Worm (Caenorhabditis elegans) whole organism, L4 larva: Measurements from ENCODE around the gene tag-151.

Source experiments
- D1046.2 ChIP-seq: fragments of 200-800 bp; sonication (Bioruptor generic); IDR thresholded peaks from 2 replicates; pipeline ENCODE4 v1.3.6; 2022; ENCODE audit warnings: missing genetic modification characterization, missing compliant biosample characterization
- F10B5.3 ChIP-seq: sonication (generic microtip); optimal IDR thresholded peaks from 2 replicates; lab custom pipeline; 2016; ENCODE audit warnings: mild to moderate bottlenecking, missing genetic modification characterization, missing compliant biosample characterization
- F37D6.2 ChIP-seq: sonication (generic microtip); optimal IDR thresholded peaks from 2 replicates; lab custom pipeline; 2016; ENCODE audit warnings: mild to moderate bottlenecking, missing genetic modification characterization, missing compliant biosample characterization
- Y48G9A.11 ChIP-seq: fragments of 200-800 bp; sonication (Bioruptor generic); IDR thresholded peaks from 2 replicates; pipeline ENCODE4 v1.3.6; 2022; ENCODE audit warnings: missing genetic modification reagents, missing genetic modification characterization, missing compliant biosample characterization
- Y5F2A.4 ChIP-seq: fragments of 200-800 bp; sonication (Bioruptor generic); optimal IDR thresholded peaks from 2 replicates; lab custom pipeline; 2018; ENCODE audit warnings: mild to moderate bottlenecking, missing genetic modification characterization, missing compliant biosample characterization
- ZK546.5 ChIP-seq, 2 experiments: sonication (generic microtip); optimal IDR thresholded peaks; 2 replicates each; lab custom pipeline; 2017; ENCODE audit warnings: missing biosample characterization in 2 of 2, missing genetic modification characterization in 2 of 2
- ama-1 ChIP-seq: fragments of 150-350 bp; optimal IDR thresholded peaks from 2 replicates; lab custom pipeline; 2014; ENCODE audit warnings: inconsistent platforms, mixed read lengths
- ceh-28 ChIP-seq: fragments of 150-350 bp; optimal IDR thresholded peaks from 2 replicates; lab custom pipeline; 2014; ENCODE audit warnings: missing biosample characterization, missing genetic modification reagents, missing genetic modification characterization
- ceh-44 ChIP-seq: fragments of 200-800 bp; sonication (Bioruptor generic); IDR thresholded peaks from 2 replicates; pipeline ENCODE4 v1.3.6; 2022; ENCODE audit warnings: missing genetic modification reagents, missing genetic modification characterization, missing compliant biosample characterization
- ces-1 ChIP-seq: fragments of 150-350 bp; sonication (generic microtip); optimal IDR thresholded peaks from 4 replicates; lab custom pipeline; 2014; ENCODE audit warnings: missing biosample characterization, missing genetic modification reagents, missing genetic modification characterization
- ctbp-1 ChIP-seq: fragments of 200-800 bp; sonication (Bioruptor generic); IDR thresholded peaks from 2 replicates; pipeline ENCODE4 v1.3.6; 2022; ENCODE audit warnings: missing genetic modification reagents, missing genetic modification characterization, missing compliant biosample characterization
- daf-16 ChIP-seq, 3 experiments: sonication (generic microtip); optimal IDR thresholded peaks; 2 replicates each; lab custom pipeline; 2016 to 2017; ENCODE audit warnings: missing genetic modification characterization in 3 of 3, missing genetic modification reagents in 3 of 3, mild to moderate bottlenecking in 2 of 3, missing compliant biosample characterization in 2 of 3, missing biosample characterization in 1 of 3, moderate library complexity in 1 of 3
- dmd-6 ChIP-seq: fragments of 200-800 bp; sonication (Bioruptor generic); IDR thresholded peaks from 2 replicates; pipeline ENCODE4 v1.3.6; 2022; ENCODE audit warnings: missing genetic modification reagents, missing genetic modification characterization, missing compliant biosample characterization
- dmd-8 ChIP-seq: fragments of 200-800 bp; sonication (Bioruptor generic); IDR thresholded peaks from 2 replicates; pipeline ENCODE4 v1.3.6; 2022; ENCODE audit warnings: missing genetic modification characterization, missing compliant biosample characterization
- egl-27 ChIP-seq: sonication (generic microtip); optimal IDR thresholded peaks from 3 replicates; lab custom pipeline; 2017; ENCODE audit warnings: missing biosample characterization, missing genetic modification reagents, missing genetic modification characterization
- egl-43 ChIP-seq: fragments of 200-800 bp; sonication (Bioruptor generic); IDR thresholded peaks from 2 replicates; pipeline ENCODE4 v1.3.6; 2022; ENCODE audit warnings: missing genetic modification reagents, missing genetic modification characterization, missing compliant biosample characterization
- gei-8 ChIP-seq: fragments of 200-800 bp; sonication (Bioruptor generic); optimal IDR thresholded peaks from 2 replicates; lab custom pipeline; 2018; ENCODE audit warnings: mild to moderate bottlenecking, missing genetic modification characterization, missing compliant biosample characterization
- hif-1 ChIP-seq, 2 experiments: sonication (generic microtip); optimal IDR thresholded peaks; 2 replicates each; lab custom pipeline; 2016 to 2017; ENCODE audit warnings: missing compliant biosample characterization in 2 of 2, missing genetic modification characterization in 2 of 2, missing genetic modification reagents in 2 of 2, missing genotype in 2 of 2, mild to moderate bottlenecking in 1 of 2
- lim-7 ChIP-seq: fragments of 200-800 bp; sonication (Bioruptor generic); IDR thresholded peaks from 2 replicates; pipeline ENCODE4 v1.3.6; 2022; ENCODE audit warnings: missing genetic modification characterization, missing compliant biosample characterization
- lin-1 ChIP-seq: fragments of 200-800 bp; sonication (Bioruptor generic); IDR thresholded peaks from 2 replicates; pipeline ENCODE4 v1.3.6; 2022; ENCODE audit warnings: missing genetic modification reagents, missing genetic modification characterization, missing compliant biosample characterization
- lin-13 ChIP-seq: fragments of 150-350 bp; optimal IDR thresholded peaks from 2 replicates; lab custom pipeline; 2014; ENCODE audit warnings: missing biosample characterization, missing genetic modification reagents, missing genetic modification characterization
- lin-29 ChIP-seq: fragments of 200-800 bp; sonication (Bioruptor generic); IDR thresholded peaks from 2 replicates; pipeline ENCODE4 v1.3.6; 2022; ENCODE audit warnings: missing genetic modification reagents, missing genetic modification characterization, missing compliant biosample characterization
- lin-39 ChIP-seq: fragments of 150-350 bp; optimal IDR thresholded peaks from 2 replicates; lab custom pipeline; 2014; ENCODE audit warnings: missing biosample characterization, missing genetic modification reagents, missing genetic modification characterization
- lsy-2 ChIP-seq, 2 experiments: fragments of 150-350 bp in 1 of 2; sonication (generic microtip) in 1 of 2; optimal IDR thresholded peaks; 2 replicates each; lab custom pipeline; 2014 to 2017; ENCODE audit warnings: missing biosample characterization in 2 of 2, missing genetic modification characterization in 2 of 2
- madf-5 ChIP-seq, 2 experiments: fragments of 200-800 bp; sonication (Bioruptor generic); IDR thresholded peaks; 2 replicates each; pipeline ENCODE4 v1.3.6; 2022; ENCODE audit warnings: missing compliant biosample characterization in 2 of 2, missing genetic modification characterization in 2 of 2
- mes-2 ChIP-seq: sonication (generic microtip); optimal IDR thresholded peaks from 2 replicates; lab custom pipeline; 2016; ENCODE audit warnings: missing genotype, mild to moderate bottlenecking, missing genetic modification characterization, missing compliant biosample characterization; ENCODE audit not compliant: poor library complexity, severe bottlenecking
- mxl-2 ChIP-seq: fragments of 200-800 bp; sonication (Bioruptor generic); conservative IDR thresholded peaks from 2 replicates; pipeline ENCODE4 v1.3.6; 2022; ENCODE audit warnings: missing genetic modification reagents, missing genetic modification characterization, missing compliant biosample characterization
- mxl-3 ChIP-seq: fragments of 200-800 bp; sonication (Bioruptor generic); optimal IDR thresholded peaks from 2 replicates; lab custom pipeline; 2018; ENCODE audit warnings: mild to moderate bottlenecking, missing genetic modification characterization, missing compliant biosample characterization
- nhr-10 ChIP-seq: fragments of 150-350 bp; optimal IDR thresholded peaks from 2 replicates; lab custom pipeline; 2014; ENCODE audit warnings: missing biosample characterization, missing genetic modification characterization
- nhr-102 ChIP-seq: sonication (generic microtip); optimal IDR thresholded peaks from 2 replicates; lab custom pipeline; 2016; ENCODE audit warnings: mild to moderate bottlenecking, missing genetic modification characterization, moderate library complexity, missing compliant biosample characterization
- nhr-237 ChIP-seq: sonication (generic microtip); optimal IDR thresholded peaks from 2 replicates; lab custom pipeline; 2017; ENCODE audit warnings: missing biosample characterization, missing genetic modification characterization
- nhr-41 ChIP-seq: fragments of 200-800 bp; sonication (Bioruptor generic); IDR thresholded peaks from 2 replicates; pipeline ENCODE4 v1.3.6; 2022; ENCODE audit warnings: missing genetic modification reagents, missing genetic modification characterization, missing compliant biosample characterization
- nhr-42 ChIP-seq: fragments of 200-800 bp; sonication (Bioruptor generic); IDR thresholded peaks from 2 replicates; pipeline ENCODE4 v1.3.6; 2022; ENCODE audit warnings: missing genetic modification characterization, missing compliant biosample characterization
- nhr-77 ChIP-seq: fragments of 150-350 bp; optimal IDR thresholded peaks from 2 replicates; lab custom pipeline; 2014; ENCODE audit warnings: missing biosample characterization, missing genetic modification characterization
- pha-4 ChIP-seq, 2 experiments: fragments of 150-350 bp in 1 of 2; fragments of 200-800 bp in 1 of 2; sonication (Bioruptor generic) in 1 of 2; IDR thresholded peaks in 1 of 2; optimal IDR thresholded peaks in 1 of 2; 2 replicates each; pipeline versions ENCODE4 v1.3.6 to Lab custom; 2014 to 2022; ENCODE audit warnings: missing genetic modification characterization in 2 of 2, missing genetic modification reagents in 2 of 2, missing biosample characterization in 1 of 2, missing compliant biosample characterization in 1 of 2
- rbr-2 ChIP-seq: sonication (generic microtip); optimal IDR thresholded peaks from 2 replicates; lab custom pipeline; 2016; ENCODE audit warnings: missing genotype, missing genetic modification characterization, missing compliant biosample characterization
- saeg-2 ChIP-seq: fragments of 200-800 bp; sonication (Bioruptor generic); IDR thresholded peaks from 2 replicates; pipeline ENCODE4 v1.3.6; 2022; ENCODE audit warnings: missing genetic modification reagents, missing genetic modification characterization, missing compliant biosample characterization
- set-16 ChIP-seq: fragments of 200-800 bp; sonication (Bioruptor generic); IDR thresholded peaks from 2 replicates; pipeline ENCODE4 v1.3.6; 2022; ENCODE audit warnings: missing genetic modification reagents, missing genetic modification characterization, missing compliant biosample characterization
- skn-1 ChIP-seq: fragments of 150-350 bp; optimal IDR thresholded peaks from 2 replicates; lab custom pipeline; 2014; ENCODE audit warnings: missing biosample characterization, missing genetic modification characterization
- snpc-1.2 ChIP-seq: fragments of 200-800 bp; sonication (Bioruptor generic); IDR thresholded peaks from 2 replicates; pipeline ENCODE4 v1.3.6; 2022; ENCODE audit warnings: missing genetic modification reagents, missing genetic modification characterization, missing compliant biosample characterization
- spr-1 ChIP-seq: sonication (generic microtip); optimal IDR thresholded peaks from 2 replicates; lab custom pipeline; 2016; ENCODE audit warnings: mild to moderate bottlenecking, missing genetic modification characterization, missing compliant biosample characterization
- spr-3 ChIP-seq: fragments of 200-800 bp; sonication (Bioruptor generic); optimal IDR thresholded peaks from 2 replicates; lab custom pipeline; 2018; ENCODE audit warnings: mild to moderate bottlenecking, missing genetic modification characterization, missing compliant biosample characterization
- tra-1 ChIP-seq: fragments of 200-800 bp; sonication (Bioruptor generic); IDR thresholded peaks from 2 replicates; pipeline ENCODE4 v1.3.6; 2022; ENCODE audit warnings: missing genetic modification reagents, missing genetic modification characterization, missing compliant biosample characterization
- unc-130 ChIP-seq: sonication (generic microtip); optimal IDR thresholded peaks from 2 replicates; lab custom pipeline; 2016; ENCODE audit warnings: missing genetic modification reagents, missing genetic modification characterization, missing compliant biosample characterization
- unc-62 ChIP-seq, 3 experiments: fragments of 150-350 bp in 1 of 3; sonication (generic microtip); optimal IDR thresholded peaks in 2 of 3; peaks in 1 of 3; 1 replicate in 1 of 3; 2 replicates in 2 of 3; lab custom pipeline; 2014 to 2017; ENCODE audit warnings: missing biosample characterization in 3 of 3, missing genetic modification characterization in 3 of 3, missing genetic modification reagents in 3 of 3, missing genotype in 1 of 3
- zag-1 ChIP-seq: fragments of 150-350 bp; optimal IDR thresholded peaks from 2 replicates; lab custom pipeline; 2014; ENCODE audit warnings: missing biosample characterization, missing genetic modification characterization
- zfp-2 ChIP-seq: sonication (generic microtip); optimal IDR thresholded peaks from 2 replicates; lab custom pipeline; 2016; ENCODE audit warnings: mild to moderate bottlenecking, missing genetic modification characterization, missing compliant biosample characterization
- ztf-11 ChIP-seq: fragments of 150-350 bp; optimal IDR thresholded peaks from 2 replicates; lab custom pipeline; 2014; ENCODE audit warnings: missing biosample characterization, missing genetic modification characterization

The tag-151 gene

DNA sequence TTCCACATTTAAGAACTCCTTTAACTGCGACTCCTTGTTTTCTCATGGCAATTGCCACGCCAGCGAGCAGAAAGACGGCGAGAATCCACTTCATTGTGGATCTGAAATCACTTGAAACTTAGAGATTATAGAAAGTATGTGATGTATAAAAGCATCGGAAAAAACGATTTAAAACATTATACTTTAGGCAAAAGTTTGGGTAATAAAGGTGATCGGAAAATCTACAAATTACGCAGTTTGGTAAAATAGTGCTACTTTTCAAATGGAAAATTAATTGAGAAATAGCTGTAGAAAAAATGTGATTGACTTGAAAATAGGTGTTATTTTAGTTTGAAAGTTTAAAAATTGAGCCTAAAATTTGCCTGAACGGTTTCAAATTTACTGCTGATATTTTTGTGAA is 17.7 kb downstream of the tag-151 start, which contains the start of gene ttr-41:
Gene ttr-41, minus strand, starts transcription at position 101 of the 400 bp plus-strand sequence.
- TF ChIP-seq hif-1 (tag; optimal IDR thresholded peaks at IDR 0.05; lab: Kevin White, UChicago), result no peak
- TF ChIP-seq, all 104 proteins: peak for 0

DNA sequence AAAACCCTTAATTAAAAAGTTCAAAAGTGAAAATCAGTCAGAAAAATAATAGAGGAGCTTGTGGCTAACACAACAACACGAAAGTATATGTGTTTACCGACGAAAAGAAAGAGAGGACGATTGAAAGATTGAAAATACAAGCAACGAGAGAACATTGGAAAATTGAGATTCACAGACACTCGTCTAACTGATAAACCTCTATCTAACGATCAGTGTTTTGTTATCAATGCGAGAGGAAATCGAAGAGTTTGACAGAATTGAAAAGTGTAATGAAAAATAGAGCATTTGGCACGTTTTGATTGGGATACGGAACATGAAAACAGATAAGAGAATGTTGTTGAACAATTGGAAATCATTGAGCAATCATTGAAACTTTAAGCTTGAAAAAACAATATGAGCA is 18.6 kb downstream of the tag-151 start:
- TF ChIP-seq egl-43 (GFP tag; lab: Robert Waterston, UW), result no peak
- no peak for TF ChIP-seq nhr-237 (tag; lab: Kevin White, UChicago)
- no peak for TF ChIP-seq snpc-1.2 (GFP tag; lab: Robert Waterston, UW)
- TF ChIP-seq nhr-42 (GFP tag; lab: Robert Waterston, UW), result no peak
- TF ChIP-seq ceh-44 (GFP tag; lab: Robert Waterston, UW), result no peak
- TF ChIP-seq nhr-10 (tag; lab: Kevin White, UChicago), result no peak
- no peak for TF ChIP-seq ces-1 (GFP tag; lab: Kevin White, UChicago)
- no peak for TF ChIP-seq lin-29 (GFP tag; lab: Robert Waterston, UW)
- peak; percentile 86 for TF ChIP-seq tra-1
- TF ChIP-seq unc-130 (GFP tag; lab: Kevin White, UChicago), result no peak
- peak; percentile 34 for TF ChIP-seq spr-1 (tag; lab: Kevin White, UChicago)
- no peak for TF ChIP-seq lim-7 (GFP tag; lab: Robert Waterston, UW)
- TF ChIP-seq nhr-41 (GFP tag; lab: Robert Waterston, UW), result no peak
- no peak for TF ChIP-seq unc-62 (GFP tag; optimal IDR thresholded peaks at IDR 0.05 in 1 of 2; lab: Kevin White, UChicago)
- no peak for TF ChIP-seq unc-62 (tag; optimal IDR thresholded peaks at IDR 0.05; lab: Kevin White, UChicago)
- peak; percentile 89 for TF ChIP-seq dmd-6 (GFP tag; lab: Robert Waterston, UW)
- peak; percentile 14 for TF ChIP-seq nhr-102 (tag; lab: Kevin White, UChicago)
- TF ChIP-seq F10B5.3 (tag; lab: Kevin White, UChicago), result no peak
- no peak for TF ChIP-seq lin-13
- no peak for TF ChIP-seq dmd-8 (GFP tag; lab: Robert Waterston, UW)
- no peak for TF ChIP-seq saeg-2 (GFP tag; lab: Robert Waterston, UW)
- no peak for TF ChIP-seq rbr-2 (tag; lab: Kevin White, UChicago)
- TF ChIP-seq skn-1 (tag; lab: Kevin White, UChicago), result no peak
- peak; percentile 92 for TF ChIP-seq nhr-77 (tag; lab: Kevin White, UChicago)
- no peak for TF ChIP-seq ctbp-1
- TF ChIP-seq zag-1 (tag; lab: Kevin White, UChicago), result no peak
- TF ChIP-seq hif-1 (tag; optimal IDR thresholded peaks at IDR 0.05; lab: Kevin White, UChicago), result peak; percentile 58 to 96
- no peak for TF ChIP-seq spr-3 (GFP tag; lab: Kevin White, UChicago)
- TF ChIP-seq lin-1 (GFP tag; lab: Robert Waterston, UW), result peak; percentile 73
- TF ChIP-seq mxl-3 (GFP tag; lab: Kevin White, UChicago), result peak; percentile 44
- no peak for TF ChIP-seq egl-27 (tag; lab: Kevin White, UChicago)
- TF ChIP-seq daf-16 (GFP tag; optimal IDR thresholded peaks at IDR 0.05; lab: Kevin White, UChicago), result peak; percentile 66 to 95
- TF ChIP-seq daf-16 (tag; optimal IDR thresholded peaks at IDR 0.05; lab: Kevin White, UChicago), result peak; percentile 99
- no peak for TF ChIP-seq F37D6.2 (tag; lab: Kevin White, UChicago)
- TF ChIP-seq zfp-2 (tag; lab: Kevin White, UChicago), result no peak
- no peak for TF ChIP-seq ama-1 (lab: Kevin White, UChicago)
- no peak for TF ChIP-seq lsy-2 (tag; optimal IDR thresholded peaks at IDR 0.05; lab: Kevin White, UChicago)
- TF ChIP-seq Y48G9A.11 (GFP tag; lab: Robert Waterston, UW), result no peak
- TF ChIP-seq Y5F2A.4 (GFP tag; lab: Kevin White, UChicago), result no peak
- no peak for TF ChIP-seq ZK546.5 (tag; optimal IDR thresholded peaks at IDR 0.05; lab: Kevin White, UChicago)
- no peak for TF ChIP-seq madf-5 (GFP tag; IDR thresholded peaks at IDR 0.05; lab: Robert Waterston, UW)
- TF ChIP-seq lin-39 (tag; lab: Kevin White, UChicago), result no peak
- TF ChIP-seq pha-4 (GFP tag; IDR thresholded peaks at IDR 0.05; lab: Robert Waterston, UW), result no peak
- TF ChIP-seq pha-4 (tag; optimal IDR thresholded peaks at IDR 0.05; lab: Kevin White, UChicago), result no peak
- TF ChIP-seq gei-8 (GFP tag; lab: Kevin White, UChicago), result no peak
- no peak for TF ChIP-seq mes-2 (tag; lab: Kevin White, UChicago)
- TF ChIP-seq set-16, result no peak
- no peak for TF ChIP-seq ztf-11 (tag; lab: Kevin White, UChicago)
- TF ChIP-seq D1046.2 (GFP tag; lab: Robert Waterston, UW), result no peak
- no peak for TF ChIP-seq mxl-2 (GFP tag; lab: Robert Waterston, UW)
- no peak for TF ChIP-seq ceh-28 (tag; lab: Kevin White, UChicago)
